Worm (Caenorhabditis elegans) whole organism, mixed stage, embryonic: ENCODE measurements around the gene F38B6.6.

Experiments
- bed-3 ChIP-seq: fragments of 200-800 bp; sonication (Bioruptor generic); optimal IDR thresholded peaks from 3 replicates; lab custom pipeline; 2018; ENCODE audit warnings: mild to moderate bottlenecking, missing genetic modification characterization, moderate library complexity, missing compliant biosample characterization
- blmp-1 ChIP-seq: fragments of 150-350 bp; optimal IDR thresholded peaks from 2 replicates; lab custom pipeline; 2014; ENCODE audit warnings: missing biosample characterization, missing genetic modification characterization
- ceh-43 ChIP-seq: fragments of 200-800 bp; sonication (Bioruptor generic); optimal IDR thresholded peaks from 2 replicates; lab custom pipeline; 2018; ENCODE audit warnings: mild to moderate bottlenecking, missing genetic modification characterization, moderate library complexity, missing compliant biosample characterization
- ceh-83 ChIP-seq: fragments of 200-800 bp; sonication (Bioruptor generic); optimal IDR thresholded peaks from 2 replicates; lab custom pipeline; 2018; ENCODE audit warnings: mild to moderate bottlenecking, missing genetic modification characterization, missing compliant biosample characterization
- ces-1 ChIP-seq: fragments of 150-350 bp; optimal IDR thresholded peaks from 2 replicates; lab custom pipeline; 2014; ENCODE audit warnings: missing biosample characterization, missing genetic modification reagents, missing genetic modification characterization
- drap-1 ChIP-seq: fragments of 200-800 bp; sonication (Bioruptor generic); optimal IDR thresholded peaks from 3 replicates; lab custom pipeline; 2018; ENCODE audit warnings: mild to moderate bottlenecking, missing genetic modification characterization, missing compliant biosample characterization
- elt-1 ChIP-seq: sonication (generic microtip); optimal IDR thresholded peaks from 2 replicates; lab custom pipeline; 2017; ENCODE audit warnings: missing genetic modification characterization, mild to moderate bottlenecking, missing compliant biosample characterization, antibody characterized with exemption, moderate library complexity, borderline replicate concordance; ENCODE audit not compliant: insufficient read depth
- elt-3 ChIP-seq: fragments of 150-350 bp; optimal IDR thresholded peaks from 2 replicates; lab custom pipeline; 2014; ENCODE audit warnings: missing biosample characterization, missing genetic modification characterization
- flh-1 ChIP-seq: fragments of 200-800 bp; sonication (Bioruptor generic); optimal IDR thresholded peaks from 2 replicates; lab custom pipeline; 2018; ENCODE audit warnings: mild to moderate bottlenecking, missing genetic modification characterization, moderate library complexity, missing compliant biosample characterization
- hlh-1 ChIP-seq: fragments of 150-350 bp; optimal IDR thresholded peaks from 2 replicates; lab custom pipeline; 2014; ENCODE audit warnings: missing biosample characterization, missing genetic modification reagents, missing genetic modification characterization
- lin-13 ChIP-seq: fragments of 150-350 bp; optimal IDR thresholded peaks from 2 replicates; lab custom pipeline; 2014; ENCODE audit warnings: missing biosample characterization, missing genetic modification characterization
- lin-32 ChIP-seq: fragments of 200-800 bp; sonication (Bioruptor generic); optimal IDR thresholded peaks from 2 replicates; lab custom pipeline; 2018; ENCODE audit warnings: mild to moderate bottlenecking, missing genetic modification characterization, missing compliant biosample characterization
- mab-5 ChIP-seq: fragments of 150-350 bp; optimal IDR thresholded peaks from 2 replicates; lab custom pipeline; 2014; ENCODE audit warnings: missing biosample characterization, missing genetic modification characterization
- mep-1 ChIP-seq: fragments of 150-350 bp; optimal IDR thresholded peaks from 2 replicates; lab custom pipeline; 2017; ENCODE audit warnings: missing biosample characterization, missing genetic modification reagents, missing genetic modification characterization, inconsistent platforms
- mls-2 ChIP-seq: sonication (generic microtip); optimal IDR thresholded peaks from 2 replicates; lab custom pipeline; 2016; ENCODE audit warnings: mild to moderate bottlenecking, missing genetic modification characterization, moderate library complexity, missing compliant biosample characterization
- nhr-12 ChIP-seq: fragments of 150-350 bp; optimal IDR thresholded peaks from 2 replicates; lab custom pipeline; 2014; ENCODE audit warnings: missing biosample characterization, missing genetic modification characterization
- nhr-2 ChIP-seq: fragments of 150-350 bp; optimal IDR thresholded peaks from 2 replicates; lab custom pipeline; 2014; ENCODE audit warnings: missing biosample characterization, missing genetic modification characterization
- nhr-237 ChIP-seq: fragments of 150-350 bp; optimal IDR thresholded peaks from 2 replicates; lab custom pipeline; 2014; ENCODE audit warnings: missing biosample characterization, missing genetic modification characterization
- nhr-28 ChIP-seq: fragments of 150-350 bp; optimal IDR thresholded peaks from 2 replicates; lab custom pipeline; 2014; ENCODE audit warnings: missing biosample characterization, missing genetic modification characterization
- nhr-76 ChIP-seq: sonication (generic microtip); optimal IDR thresholded peaks from 2 replicates; lab custom pipeline; 2017; ENCODE audit warnings: missing biosample characterization, missing genetic modification characterization
- pha-4 ChIP-seq: fragments of 150-350 bp; optimal IDR thresholded peaks from 2 replicates; lab custom pipeline; 2018; ENCODE audit warnings: missing biosample characterization, missing genetic modification reagents, missing genetic modification characterization
- snpc-4 ChIP-seq: fragments of 150-350 bp; optimal IDR thresholded peaks from 2 replicates; lab custom pipeline; 2014; ENCODE audit warnings: missing biosample characterization, missing genetic modification characterization
- tbx-8 ChIP-seq: fragments of 200-800 bp; sonication (Bioruptor generic); optimal IDR thresholded peaks from 2 replicates; lab custom pipeline; 2018; ENCODE audit warnings: mild to moderate bottlenecking, missing genetic modification characterization, moderate library complexity, missing compliant biosample characterization
- unc-120 ChIP-seq: sonication (generic microtip); optimal IDR thresholded peaks from 2 replicates; lab custom pipeline; 2017; ENCODE audit warnings: missing genetic modification characterization, missing compliant biosample characterization; ENCODE audit not compliant: poor library complexity, severe bottlenecking
- unc-39 ChIP-seq: fragments of 150-350 bp; optimal IDR thresholded peaks from 2 replicates; lab custom pipeline; 2014; ENCODE audit warnings: missing biosample characterization, missing genetic modification characterization
- unc-62 ChIP-seq: fragments of 150-350 bp; optimal IDR thresholded peaks from 2 replicates; lab custom pipeline; 2014; ENCODE audit warnings: missing biosample characterization, missing genetic modification reagents, missing genetic modification characterization
- zip-8 ChIP-seq: fragments of 150-350 bp; optimal IDR thresholded peaks from 2 replicates; lab custom pipeline; 2014; ENCODE audit warnings: missing biosample characterization, missing genetic modification characterization

Gene F38B6.6

ce11 chrX:6667468-6667867, 22.4 kb downstream of the F38B6.6 start:
- TF ChIP-seq mab-5 (no peak), snpc-4 (tag; lab: Kevin White, UChicago) (no peak), mep-1 (tag; lab: Kevin White, UChicago) (no peak), bed-3 (GFP tag; lab: Kevin White, UChicago) (no peak), ceh-83 (GFP tag; lab: Kevin White, UChicago) (no peak)

DNA sequence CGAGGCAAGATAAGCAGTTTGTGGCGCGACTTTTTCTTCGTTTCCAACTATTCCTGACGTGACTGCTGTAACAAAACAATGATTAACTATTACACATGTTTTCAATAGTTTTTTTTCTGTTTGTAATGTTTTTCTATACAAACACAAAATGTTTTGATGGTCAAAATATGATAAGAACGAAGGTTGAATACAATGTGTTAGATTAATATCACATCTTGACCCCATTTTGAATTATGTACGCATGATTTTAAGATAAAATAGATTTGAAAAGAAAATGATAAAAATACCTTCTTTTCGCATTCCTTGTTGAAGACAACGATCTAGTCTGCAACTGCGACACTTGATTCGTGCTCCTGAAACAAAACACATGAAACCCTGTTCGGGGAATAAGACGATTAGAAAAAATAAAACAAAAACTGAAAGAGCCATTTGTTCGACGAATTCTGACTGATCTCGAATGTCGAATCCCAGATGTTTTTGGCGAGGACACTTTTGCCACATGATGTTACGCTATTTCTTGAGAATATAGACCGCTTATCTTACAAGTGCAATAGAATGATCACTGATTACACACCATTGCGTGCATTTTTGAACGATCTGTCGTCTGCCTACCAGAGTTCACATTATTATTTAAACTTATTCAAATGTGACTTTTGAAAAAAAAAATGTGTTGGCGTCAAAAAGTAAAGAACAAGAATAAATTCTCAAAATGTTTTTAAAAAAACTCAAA, 24.6 kb downstream of the F38B6.6 start:
- TF ChIP-seq pha-4 = no peak
- TF ChIP-seq elt-1 (tag; lab: Kevin White, UChicago) = peak; percentile 51

DNA sequence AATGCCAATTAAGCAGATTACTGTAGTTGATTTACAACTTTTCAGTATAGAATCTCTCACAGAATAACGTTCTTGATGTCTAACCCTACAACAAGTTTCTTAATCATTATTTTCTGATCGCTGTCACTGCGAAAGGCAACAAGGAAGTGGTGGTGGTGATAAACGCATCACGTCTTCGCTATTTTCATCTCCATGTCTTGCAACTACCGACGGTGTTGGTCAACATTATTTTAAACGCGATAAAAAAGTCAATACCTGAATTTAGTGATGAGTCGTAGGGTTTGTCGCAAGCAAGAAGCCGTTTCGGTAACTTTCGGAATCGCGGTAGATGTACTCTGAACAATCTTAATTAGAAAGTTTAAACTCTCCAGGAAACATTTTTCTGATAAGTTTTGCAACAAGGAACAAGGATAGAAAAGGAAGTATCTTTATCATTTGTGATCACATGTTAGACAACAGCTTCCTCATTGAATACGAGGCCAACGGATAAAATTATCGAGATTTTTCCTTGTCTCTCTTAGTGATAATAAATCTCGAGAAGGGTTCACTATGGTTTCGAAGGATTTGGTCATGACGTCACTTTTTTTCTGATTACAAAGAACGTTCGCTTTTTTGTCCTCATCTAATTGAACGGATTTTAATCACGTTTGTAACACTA, 26.0 kb downstream of the F38B6.6 start:
- no peak for TF ChIP-seq nhr-76 (tag; lab: Kevin White, UChicago)
- no peak for TF ChIP-seq nhr-237 (tag; lab: Kevin White, UChicago)
- no peak for TF ChIP-seq zip-8
- TF ChIP-seq unc-120 (tag; lab: Kevin White, UChicago) = no peak
- TF ChIP-seq mab-5 = no peak
- no peak for TF ChIP-seq pha-4
- no peak for TF ChIP-seq mls-2 (tag; lab: Kevin White, UChicago)
- no peak for TF ChIP-seq nhr-12 (tag; lab: Kevin White, UChicago)
- no peak for TF ChIP-seq nhr-28 (tag; lab: Kevin White, UChicago)
- TF ChIP-seq elt-1 (tag; lab: Kevin White, UChicago) = no peak

DNA sequence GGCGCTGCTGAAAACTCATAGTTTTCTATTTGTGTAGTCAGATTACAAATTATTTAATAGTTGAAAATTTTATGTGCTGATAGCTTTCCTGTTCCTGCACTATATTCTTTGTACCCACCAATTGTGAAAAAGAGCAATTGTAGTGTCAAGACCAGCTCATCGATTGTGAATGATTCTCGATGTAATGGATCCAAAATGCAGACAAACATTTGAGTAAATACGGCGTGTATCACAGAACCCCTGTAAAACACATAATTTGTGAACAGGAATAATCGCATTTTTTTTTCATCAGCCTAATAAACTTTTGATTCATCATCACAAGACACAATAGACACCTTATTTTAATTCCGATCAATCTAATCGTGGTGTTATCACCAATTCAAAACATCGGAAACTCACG, 27.6 kb downstream of the F38B6.6 start:
- TF ChIP-seq pha-4 = no peak
- TF ChIP-seq nhr-76 (tag; lab: Kevin White, UChicago) = no peak
- TF ChIP-seq unc-39 = no peak
- TF ChIP-seq drap-1 (GFP tag; lab: Kevin White, UChicago) = no peak
- no peak for TF ChIP-seq ceh-43
- TF ChIP-seq nhr-12 (tag; lab: Kevin White, UChicago) = no peak
- TF ChIP-seq ces-1 (GFP tag; lab: Kevin White, UChicago) = no peak
- no peak for TF ChIP-seq lin-13
- no peak for TF ChIP-seq blmp-1 (tag; lab: Kevin White, UChicago)
- TF ChIP-seq flh-1 (GFP tag; lab: Kevin White, UChicago) = no peak
- no peak for TF ChIP-seq nhr-237 (tag; lab: Kevin White, UChicago)
- no peak for TF ChIP-seq unc-62 (GFP tag; lab: Kevin White, UChicago)
- TF ChIP-seq elt-1 (tag; lab: Kevin White, UChicago) = no peak
- TF ChIP-seq tbx-8 (GFP tag; lab: Kevin White, UChicago) = no peak
- no peak for TF ChIP-seq mab-5
- TF ChIP-seq hlh-1 (tag; lab: Kevin White, UChicago) = no peak
- no peak for TF ChIP-seq lin-32 (GFP tag; lab: Kevin White, UChicago)

- TF ChIP-seq pha-4 (no peak), unc-62 (GFP tag; lab: Kevin White, UChicago) (no peak), nhr-2 (tag; lab: Kevin White, UChicago) (no peak)
Measured at ce11 chrX:6656770-6657169, 33.1 kb downstream of the F38B6.6 start.

- TF ChIP-seq elt-3 (tag; lab: Kevin White, UChicago) = no peak
- TF ChIP-seq unc-39 = no peak
- TF ChIP-seq, all 35 proteins: peak for 0
Measured at ce11 chrX:6656251-6656650, 33.6 kb downstream of the F38B6.6 start.
